Worm (Caenorhabditis elegans) whole organism, L2 larva: Measurements from ENCODE around the gene fut-5.

ENCODE experiments used
- ama-1 ChIP-seq: fragments of 150-350 bp; optimal IDR thresholded peaks from 2 replicates; lab custom pipeline; 2018; ENCODE audit warnings: inconsistent platforms
- elt-1 ChIP-seq: fragments of 150-350 bp; optimal IDR thresholded peaks from 2 replicates; lab custom pipeline; 2014; ENCODE audit warnings: missing biosample characterization, missing genetic modification characterization
- fos-1 ChIP-seq: fragments of 150-350 bp; optimal IDR thresholded peaks from 2 replicates; lab custom pipeline; 2014; ENCODE audit warnings: missing biosample characterization, missing genetic modification characterization
- mab-5 ChIP-seq: fragments of 150-350 bp; optimal IDR thresholded peaks from 2 replicates; lab custom pipeline; 2014; ENCODE audit warnings: missing biosample characterization, missing genetic modification characterization
- mbf-1 ChIP-seq: sonication (generic microtip); optimal IDR thresholded peaks from 2 replicates; lab custom pipeline; 2017; ENCODE audit warnings: missing biosample characterization, missing genetic modification characterization
- nhr-11 ChIP-seq: fragments of 150-350 bp; optimal IDR thresholded peaks from 2 replicates; lab custom pipeline; 2014; ENCODE audit warnings: missing biosample characterization, missing genetic modification characterization
- nhr-237 ChIP-seq: fragments of 150-350 bp; optimal IDR thresholded peaks from 2 replicates; lab custom pipeline; 2014; ENCODE audit warnings: missing biosample characterization, missing genetic modification characterization
- sma-3 ChIP-seq: sonication (generic microtip); optimal IDR thresholded peaks from 2 replicates; lab custom pipeline; 2016; ENCODE audit warnings: missing genetic modification reagents, missing genetic modification characterization, missing compliant biosample characterization
- snpc-4 ChIP-seq: fragments of 150-350 bp; optimal IDR thresholded peaks from 2 replicates; lab custom pipeline; 2014; ENCODE audit warnings: missing biosample characterization, missing genetic modification characterization
- unc-55 ChIP-seq: fragments of 150-350 bp; sonication (generic microtip); optimal IDR thresholded peaks from 3 replicates; lab custom pipeline; 2014; ENCODE audit warnings: missing biosample characterization, missing genetic modification reagents, missing genetic modification characterization
- unc-62 ChIP-seq: fragments of 150-350 bp; optimal IDR thresholded peaks from 2 replicates; lab custom pipeline; 2014; ENCODE audit warnings: missing biosample characterization, missing genetic modification reagents, missing genetic modification characterization
- zag-1 ChIP-seq: fragments of 150-350 bp; optimal IDR thresholded peaks from 2 replicates; lab custom pipeline; 2014; ENCODE audit warnings: missing biosample characterization, missing genetic modification characterization

The fut-5 gene

ce11 chrII:4616443-4616842, 51.0 kb downstream of the fut-5 start, which contains the start of gene clec-136:
Gene clec-136, minus strand, starts transcription at chrII:4616543.
- no peak for TF ChIP-seq mab-5
- no peak for TF ChIP-seq zag-1 (tag; lab: Kevin White, UChicago)
- TF ChIP-seq ama-1 (lab: Kevin White, UChicago), result no peak
- no peak for TF ChIP-seq snpc-4 (tag; lab: Kevin White, UChicago)
- no peak for TF ChIP-seq sma-3 (GFP tag; lab: Kevin White, UChicago)
- no peak for TF ChIP-seq fos-1
- TF ChIP-seq nhr-237 (tag; lab: Kevin White, UChicago), result no peak
- TF ChIP-seq unc-62 (GFP tag; lab: Kevin White, UChicago), result no peak
- no peak for TF ChIP-seq mbf-1 (tag; lab: Kevin White, UChicago)
- TF ChIP-seq unc-55, result no peak
- TF ChIP-seq elt-1, result no peak
- TF ChIP-seq nhr-11, result no peak
